Worm (Caenorhabditis elegans): ENCODE measurements around the gene cogc-2.

DNA sequence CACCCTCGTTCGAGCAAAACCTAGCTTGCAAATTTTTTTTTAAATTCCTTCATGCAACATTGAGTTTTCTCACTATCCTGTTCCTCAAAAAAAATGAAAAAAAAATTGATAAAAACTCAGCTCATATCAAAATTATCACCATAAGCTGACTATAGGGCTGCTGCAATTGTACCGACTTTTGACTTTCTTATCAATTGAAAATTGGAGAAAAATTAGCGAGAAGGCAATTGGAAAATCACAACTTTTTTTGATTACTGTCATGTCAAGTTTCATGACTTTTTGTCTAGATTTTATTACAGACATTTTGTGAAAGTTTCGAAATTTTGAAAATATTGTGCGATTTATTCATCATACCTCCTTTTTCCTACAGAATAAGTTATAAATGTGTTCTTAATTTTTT, 13.5 kb downstream of the cogc-2 start:
- TF ChIP-seq ztf-29 (GFP tag; IDR thresholded peaks at IDR 0.05): no peak
- no peak for TF ChIP-seq flt-1 (GFP tag; IDR thresholded peaks at IDR 0.05)
- no peak for TF ChIP-seq med-1 (GFP tag; optimal IDR thresholded peaks at IDR 0.05; ENCODE audit: insufficient read depth)
- TF ChIP-seq tab-1 (GFP tag; IDR thresholded peaks at IDR 0.05): no peak
- no peak for TF ChIP-seq ztf-23 (GFP tag; IDR thresholded peaks at IDR 0.05)
- TF ChIP-seq klf-2 (GFP tag; conservative IDR thresholded peaks at IDR 0.05): no peak
- no peak for TF ChIP-seq T22C8.4 (GFP tag; IDR thresholded peaks at IDR 0.05)
